Worm (Caenorhabditis elegans): ENCODE data around the gene pqn-84.

pqn-84 gene

DNA sequence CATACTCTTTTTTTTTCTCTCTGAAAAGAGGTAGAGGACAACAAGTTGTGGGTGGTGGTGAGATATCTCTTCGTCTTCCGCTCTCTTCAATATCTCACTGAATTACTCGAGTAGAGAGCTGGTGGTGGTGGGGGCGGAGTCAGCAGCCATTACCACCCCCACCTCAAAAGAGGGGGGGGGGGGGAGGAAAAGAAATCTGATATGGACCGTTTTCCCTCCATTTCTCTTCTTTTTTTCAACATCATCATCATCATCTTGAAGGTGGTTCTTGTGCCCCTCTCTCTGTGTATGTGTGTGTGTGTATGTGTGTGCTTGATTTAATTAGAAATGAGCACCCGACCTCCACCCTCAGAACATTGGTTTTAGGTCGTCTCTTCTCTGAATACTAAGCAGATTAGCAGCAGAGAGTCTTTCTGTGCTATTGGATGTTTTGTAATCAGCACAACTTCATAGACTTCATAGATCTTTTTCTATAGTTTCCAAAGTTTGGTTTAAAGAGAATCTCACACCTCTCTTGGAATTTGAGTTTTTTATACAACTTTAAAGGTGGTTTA is 18.5 kb upstream of the pqn-84 start:
- TF ChIP-seq unc-42 (tag; optimal IDR thresholded peaks at IDR 0.05) = peak; percentile 91
- no peak for TF ChIP-seq lin-11 (tag; optimal IDR thresholded peaks at IDR 0.05)

DNA sequence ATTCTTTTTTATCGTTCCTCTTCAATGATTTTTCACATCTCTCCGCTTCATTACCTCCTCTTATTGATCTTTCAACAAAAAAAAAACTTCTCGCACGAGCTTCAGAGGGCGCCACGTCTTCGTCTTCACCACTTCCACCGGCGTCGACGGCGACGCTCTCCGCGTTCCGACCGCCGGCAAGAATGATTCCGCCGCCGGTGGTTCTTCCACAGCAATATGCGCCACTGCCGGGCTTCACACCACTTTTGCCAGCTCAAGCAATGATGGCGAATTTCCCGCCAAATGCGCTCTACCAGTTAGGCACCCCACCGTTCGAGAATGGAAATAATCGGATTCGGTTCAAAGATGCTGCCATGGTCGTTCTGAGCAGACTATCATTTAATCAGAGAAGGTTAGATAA is 17.0 kb upstream of the pqn-84 start:
- no peak for TF ChIP-seq tbx-2 (tag; optimal IDR thresholded peaks at IDR 0.05)
- TF ChIP-seq ceh-30 (tag; optimal IDR thresholded peaks at IDR 0.05) = no peak
- no peak for TF ChIP-seq nhr-232 (tag; optimal IDR thresholded peaks at IDR 0.05)
- TF ChIP-seq pat-9 (tag; optimal IDR thresholded peaks at IDR 0.05) = no peak
- no peak for TF ChIP-seq pag-3 (tag; optimal IDR thresholded peaks at IDR 0.05; ENCODE audit: borderline replicate concordance)

DNA sequence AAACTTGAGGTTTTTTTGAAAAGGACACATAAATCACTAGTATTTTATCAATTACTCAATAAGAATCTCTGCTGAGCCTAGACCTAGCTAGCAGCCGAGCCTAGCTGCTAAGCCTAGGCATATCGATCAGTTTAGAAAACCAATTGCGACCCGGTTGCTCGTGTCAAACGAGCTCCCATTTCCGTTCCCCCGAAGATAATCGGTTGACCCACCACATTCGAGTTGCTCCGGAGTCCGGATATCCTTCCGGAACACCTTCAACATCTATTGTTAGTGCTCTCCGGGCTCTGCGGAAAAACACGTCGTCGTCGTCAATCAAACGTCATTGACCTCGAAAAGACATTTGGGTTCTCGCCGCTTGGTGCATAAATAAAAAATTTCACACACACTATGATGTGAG is 16.3 kb upstream of the pqn-84 start:
- TF ChIP-seq ceh-48 (tag; optimal IDR thresholded peaks at IDR 0.05) = no peak
- no peak for TF ChIP-seq npax-4 (tag; optimal IDR thresholded peaks at IDR 0.05)
- TF ChIP-seq C08G9.2 (tag; optimal IDR thresholded peaks at IDR 0.05) = no peak
- TF ChIP-seq fkh-10 (GFP tag; optimal IDR thresholded peaks at IDR 0.05) = no peak
- no peak for TF ChIP-seq pag-3 (tag; optimal IDR thresholded peaks at IDR 0.05; ENCODE audit: borderline replicate concordance)
- TF ChIP-seq dve-1 (tag; optimal IDR thresholded peaks at IDR 0.05) = no peak
- TF ChIP-seq pros-1 (tag; optimal IDR thresholded peaks at IDR 0.05) = no peak
- TF ChIP-seq che-1 (tag; optimal IDR thresholded peaks at IDR 0.05) = no peak
- no peak for TF ChIP-seq K02D7.2 (tag; optimal IDR thresholded peaks at IDR 0.05)
- no peak for TF ChIP-seq hlh-6 (tag; optimal IDR thresholded peaks at IDR 0.05)
- no peak for TF ChIP-seq hlh-8 (tag; optimal IDR thresholded peaks at IDR 0.05)
- TF ChIP-seq pha-2 (tag; optimal IDR thresholded peaks at IDR 0.05) = no peak
- no peak for TF ChIP-seq ttx-3 (tag; optimal IDR thresholded peaks at IDR 0.05)
- TF ChIP-seq sox-2 (GFP tag; IDR thresholded peaks at IDR 0.05) = no peak
- no peak for TF ChIP-seq ceh-2 (tag; optimal IDR thresholded peaks at IDR 0.05)
- TF ChIP-seq syd-9 (tag; optimal IDR thresholded peaks at IDR 0.05) = no peak
- TF ChIP-seq gmeb-2 (tag; optimal IDR thresholded peaks at IDR 0.05) = no peak

DNA sequence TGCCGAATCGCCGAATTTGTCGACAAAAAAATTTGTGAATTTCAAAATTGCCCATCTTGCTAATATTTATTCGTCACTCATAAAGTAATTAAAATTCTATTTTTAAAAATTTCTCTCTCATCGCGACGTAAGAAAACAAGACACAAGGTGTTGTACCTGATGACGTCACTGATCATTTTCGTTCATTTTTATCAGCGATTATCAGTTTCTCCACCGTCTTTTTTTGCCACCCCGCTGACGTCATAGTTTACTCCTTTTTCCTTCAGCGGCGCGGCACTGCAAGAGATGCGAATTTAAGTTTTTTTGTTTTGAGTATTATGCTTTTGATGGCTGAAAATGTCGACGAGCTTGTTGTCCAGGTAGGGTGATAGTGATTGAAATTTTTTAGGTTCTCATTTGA is 15.3 kb upstream of the pqn-84 start:
- TF ChIP-seq unc-86 (tag; optimal IDR thresholded peaks at IDR 0.05) = no peak
- TF ChIP-seq elt-2 (tag; optimal IDR thresholded peaks at IDR 0.05) = peak; percentile 84

DNA sequence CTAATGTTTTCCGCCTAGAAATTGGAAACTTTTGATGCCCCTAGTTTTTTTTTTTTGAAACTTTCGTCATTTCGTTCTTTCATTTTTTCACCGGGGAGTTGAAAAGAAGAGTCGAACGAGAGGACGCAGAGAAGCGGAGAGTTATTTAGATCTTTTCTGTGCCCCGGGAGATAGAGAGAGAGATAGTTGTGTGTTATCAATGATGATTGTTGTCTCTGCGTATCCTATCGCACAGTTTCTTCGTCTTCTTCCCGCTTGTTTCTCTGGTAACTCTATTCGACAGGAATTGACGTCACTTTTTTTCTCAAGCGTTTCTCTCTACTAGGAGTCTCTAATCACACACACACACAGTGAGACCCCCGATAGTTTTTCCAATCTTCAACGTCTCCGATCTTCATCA is 10.8 kb upstream of the pqn-84 start:
- TF ChIP-seq nfya-1 (tag; optimal IDR thresholded peaks at IDR 0.05) (peak; percentile 27), dve-1 (tag; optimal IDR thresholded peaks at IDR 0.05) (peak; percentile 8), tbx-2 (tag; optimal IDR thresholded peaks at IDR 0.05) (no peak), pqm-1 (tag; optimal IDR thresholded peaks at IDR 0.05) (peak; percentile 29), elt-2 (tag; optimal IDR thresholded peaks at IDR 0.05) (peak; percentile 90), ama-1 (optimal IDR thresholded peaks at IDR 0.05) (no peak)

DNA sequence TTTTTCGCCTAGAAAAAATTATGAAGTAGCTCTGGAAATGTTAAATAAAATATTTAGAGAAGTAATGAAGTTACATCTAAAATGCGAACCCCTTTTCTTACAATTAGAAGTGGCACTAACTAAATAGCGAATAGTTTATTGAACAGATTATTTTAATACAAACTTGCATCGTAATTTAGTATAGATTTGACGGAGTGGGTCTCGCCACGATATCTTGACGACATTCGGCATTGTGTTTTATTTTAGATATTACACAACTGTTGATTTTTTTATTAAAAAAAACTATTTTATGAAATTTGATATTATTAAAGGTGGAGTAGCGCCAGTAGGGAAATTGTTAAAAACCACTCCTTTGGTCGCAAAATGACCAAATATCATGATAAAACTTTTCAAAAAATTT is 10.2 kb upstream of the pqn-84 start:
- TF ChIP-seq ceh-19 (GFP tag; optimal IDR thresholded peaks at IDR 0.05) (no peak), che-1 (tag; optimal IDR thresholded peaks at IDR 0.05) (no peak), ceh-18 (tag; optimal IDR thresholded peaks at IDR 0.05) (no peak)

DNA sequence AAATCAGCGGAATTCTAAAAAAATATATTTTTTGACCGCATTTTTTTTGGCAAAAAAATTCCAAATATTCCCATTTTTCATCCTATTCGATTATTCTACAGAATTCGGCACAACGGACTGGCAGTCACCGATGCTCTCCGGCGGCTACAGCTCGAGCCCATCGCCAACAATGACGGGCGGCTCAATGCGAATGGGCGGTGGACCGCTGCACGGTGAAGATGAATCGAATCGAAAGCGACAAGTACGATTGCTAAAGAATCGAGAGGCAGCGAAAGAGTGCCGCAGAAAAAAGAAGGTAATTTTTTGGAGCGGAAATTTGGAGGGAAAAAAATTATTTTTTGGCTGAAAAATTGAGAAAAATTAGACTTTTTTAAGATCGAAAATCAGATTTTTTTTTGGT is 7.7 kb upstream of the pqn-84 start:
- TF ChIP-seq unc-42 (tag; optimal IDR thresholded peaks at IDR 0.05) (no peak), ahr-1 (tag; optimal IDR thresholded peaks at IDR 0.05) (no peak), ceh-34 (tag; optimal IDR thresholded peaks at IDR 0.05) (no peak), odd-2 (tag; optimal IDR thresholded peaks at IDR 0.05) (no peak), lim-6 (tag; optimal IDR thresholded peaks at IDR 0.05) (no peak), ceh-30 (tag; optimal IDR thresholded peaks at IDR 0.05) (no peak), C38D4.7 (GFP tag; optimal IDR thresholded peaks at IDR 0.05) (no peak), ceh-18 (tag; optimal IDR thresholded peaks at IDR 0.05) (no peak), ceh-14 (tag; optimal IDR thresholded peaks at IDR 0.05) (no peak), fkh-10 (GFP tag; optimal IDR thresholded peaks at IDR 0.05) (no peak), dve-1 (tag; optimal IDR thresholded peaks at IDR 0.05) (no peak), tbx-2 (tag; optimal IDR thresholded peaks at IDR 0.05) (no peak), pros-1 (tag; optimal IDR thresholded peaks at IDR 0.05) (no peak), rnt-1 (tag; optimal IDR thresholded peaks at IDR 0.05) (no peak)

Measured in whole organism, late embryonic.